Worm (Caenorhabditis elegans) whole organism, L4 larva: ENCODE results near the gene chst-1.

ENCODE experiments used
- F10B5.3 ChIP-seq: sonication (generic microtip); optimal IDR thresholded peaks from 2 replicates; lab custom pipeline; 2016; ENCODE audit warnings: mild to moderate bottlenecking, missing genetic modification characterization, missing compliant biosample characterization
- T20F7.1 ChIP-seq: fragments of 200-800 bp; sonication (Bioruptor generic); optimal IDR thresholded peaks from 2 replicates; lab custom pipeline; 2018; ENCODE audit warnings: mild to moderate bottlenecking, missing genetic modification characterization, missing compliant biosample characterization
- T26A8.4 ChIP-seq: fragments of 200-800 bp; sonication (Bioruptor generic); IDR thresholded peaks from 2 replicates; pipeline ENCODE4 v1.3.6; 2022; ENCODE audit warnings: missing genetic modification characterization, missing compliant biosample characterization
- Y48G9A.11 ChIP-seq: fragments of 200-800 bp; sonication (Bioruptor generic); IDR thresholded peaks from 2 replicates; pipeline ENCODE4 v1.3.6; 2022; ENCODE audit warnings: missing genetic modification reagents, missing genetic modification characterization, missing compliant biosample characterization
- ZK337.2 ChIP-seq: fragments of 200-800 bp; sonication (Bioruptor generic); IDR thresholded peaks from 2 replicates; pipeline ENCODE4 v1.3.6; 2022; ENCODE audit warnings: missing genetic modification reagents, missing genetic modification characterization, missing compliant biosample characterization
- dmd-6 ChIP-seq: fragments of 200-800 bp; sonication (Bioruptor generic); IDR thresholded peaks from 2 replicates; pipeline ENCODE4 v1.3.6; 2022; ENCODE audit warnings: missing genetic modification reagents, missing genetic modification characterization, missing compliant biosample characterization
- dpl-1 ChIP-seq: fragments of 150-350 bp; optimal IDR thresholded peaks from 2 replicates; lab custom pipeline; 2014; ENCODE audit warnings: missing biosample characterization, missing genetic modification reagents, missing genetic modification characterization
- duxl-1 ChIP-seq: sonication (generic microtip); optimal IDR thresholded peaks from 2 replicates; lab custom pipeline; 2016; ENCODE audit warnings: mild to moderate bottlenecking, missing genetic modification characterization, moderate library complexity, missing compliant biosample characterization; ENCODE audit not compliant: poor library complexity
- dve-1 ChIP-seq: sonication (generic microtip); optimal IDR thresholded peaks from 2 replicates; lab custom pipeline; 2017; ENCODE audit warnings: antibody characterized with exemption, mild to moderate bottlenecking, missing genetic modification characterization, missing compliant biosample characterization; ENCODE audit not compliant: insufficient read depth
- egl-43 ChIP-seq: fragments of 200-800 bp; sonication (Bioruptor generic); IDR thresholded peaks from 2 replicates; pipeline ENCODE4 v1.3.6; 2022; ENCODE audit warnings: missing genetic modification reagents, missing genetic modification characterization, missing compliant biosample characterization
- fkh-10 ChIP-seq: fragments of 150-350 bp; optimal IDR thresholded peaks from 2 replicates; lab custom pipeline; 2014; ENCODE audit warnings: missing biosample characterization, missing genetic modification reagents, missing genetic modification characterization
- fos-1 ChIP-seq: fragments of 150-350 bp; optimal IDR thresholded peaks from 2 replicates; lab custom pipeline; 2014; ENCODE audit warnings: missing biosample characterization, missing genetic modification characterization
- gei-8 ChIP-seq: fragments of 200-800 bp; sonication (Bioruptor generic); optimal IDR thresholded peaks from 2 replicates; lab custom pipeline; 2018; ENCODE audit warnings: mild to moderate bottlenecking, missing genetic modification characterization, missing compliant biosample characterization
- hif-1 ChIP-seq, 2 experiments: sonication (generic microtip); optimal IDR thresholded peaks; 2 replicates each; lab custom pipeline; 2016 to 2017; ENCODE audit warnings: missing compliant biosample characterization in 2 of 2, missing genetic modification characterization in 2 of 2, missing genetic modification reagents in 2 of 2, missing genotype in 2 of 2, mild to moderate bottlenecking in 1 of 2
- hlh-11 ChIP-seq: fragments of 200-800 bp; sonication (Bioruptor generic); optimal IDR thresholded peaks from 2 replicates; lab custom pipeline; 2018; ENCODE audit warnings: mild to moderate bottlenecking, missing genetic modification characterization, missing compliant biosample characterization
- hlh-30 ChIP-seq: sonication (generic microtip); optimal IDR thresholded peaks from 2 replicates; lab custom pipeline; 2017; ENCODE audit warnings: antibody characterized with exemption, mild to moderate bottlenecking, missing genetic modification characterization, missing compliant biosample characterization; ENCODE audit not compliant: insufficient read depth
- hmg-1.1 ChIP-seq: fragments of 200-800 bp; sonication (Bioruptor generic); IDR thresholded peaks from 2 replicates; pipeline ENCODE4 v1.3.6; 2022; ENCODE audit warnings: missing genetic modification reagents, missing genetic modification characterization, missing compliant biosample characterization
- lin-29 ChIP-seq: fragments of 200-800 bp; sonication (Bioruptor generic); IDR thresholded peaks from 2 replicates; pipeline ENCODE4 v1.3.6; 2022; ENCODE audit warnings: missing genetic modification reagents, missing genetic modification characterization, missing compliant biosample characterization
- lin-38 ChIP-seq: fragments of 200-800 bp; sonication (Bioruptor generic); IDR thresholded peaks from 2 replicates; pipeline ENCODE4 v1.3.6; 2022; ENCODE audit warnings: missing genetic modification reagents, missing genetic modification characterization, missing compliant biosample characterization
- lir-3 ChIP-seq: sonication (generic microtip); optimal IDR thresholded peaks from 2 replicates; lab custom pipeline; 2016; ENCODE audit warnings: mild to moderate bottlenecking, missing genetic modification characterization, missing compliant biosample characterization
- lsy-2 ChIP-seq, 2 experiments: fragments of 150-350 bp in 1 of 2; sonication (generic microtip) in 1 of 2; optimal IDR thresholded peaks; 2 replicates each; lab custom pipeline; 2014 to 2017; ENCODE audit warnings: missing biosample characterization in 2 of 2, missing genetic modification characterization in 2 of 2
- madf-9 ChIP-seq: fragments of 200-800 bp; sonication (Bioruptor generic); conservative IDR thresholded peaks from 2 replicates; pipeline ENCODE4 v1.3.6; 2022; ENCODE audit warnings: missing genetic modification reagents, missing genetic modification characterization, missing compliant biosample characterization
- mep-1 ChIP-seq: fragments of 150-350 bp; sonication (generic microtip); optimal IDR thresholded peaks from 3 replicates; lab custom pipeline; 2014; ENCODE audit warnings: missing biosample characterization, missing genetic modification characterization
- mes-2 ChIP-seq: sonication (generic microtip); optimal IDR thresholded peaks from 2 replicates; lab custom pipeline; 2016; ENCODE audit warnings: missing genotype, mild to moderate bottlenecking, missing genetic modification characterization, missing compliant biosample characterization; ENCODE audit not compliant: poor library complexity, severe bottlenecking
- nhr-102 ChIP-seq: sonication (generic microtip); optimal IDR thresholded peaks from 2 replicates; lab custom pipeline; 2016; ENCODE audit warnings: mild to moderate bottlenecking, missing genetic modification characterization, moderate library complexity, missing compliant biosample characterization
- nhr-11 ChIP-seq: fragments of 150-350 bp; optimal IDR thresholded peaks from 2 replicates; lab custom pipeline; 2014; ENCODE audit warnings: missing biosample characterization, missing genetic modification characterization
- nhr-25 ChIP-seq: sonication (generic microtip); optimal IDR thresholded peaks from 2 replicates; lab custom pipeline; 2017; ENCODE audit warnings: missing genetic modification characterization, mild to moderate bottlenecking, missing compliant biosample characterization, antibody characterized with exemption, moderate library complexity, borderline replicate concordance; ENCODE audit not compliant: insufficient read depth
- nhr-28 ChIP-seq: fragments of 150-350 bp; optimal IDR thresholded peaks from 2 replicates; lab custom pipeline; 2014; ENCODE audit warnings: missing biosample characterization, missing genetic modification characterization
- nhr-48 ChIP-seq: sonication (generic microtip); optimal IDR thresholded peaks from 2 replicates; lab custom pipeline; 2016; ENCODE audit warnings: mild to moderate bottlenecking, missing genetic modification characterization, missing compliant biosample characterization
- nhr-6 ChIP-seq: fragments of 150-350 bp; optimal IDR thresholded peaks from 2 replicates; lab custom pipeline; 2014; ENCODE audit warnings: missing biosample characterization, missing genetic modification characterization
- nhr-76 ChIP-seq: fragments of 150-350 bp; optimal IDR thresholded peaks from 2 replicates; lab custom pipeline; 2014; ENCODE audit warnings: missing biosample characterization, missing genetic modification characterization
- nhr-77 ChIP-seq: fragments of 150-350 bp; optimal IDR thresholded peaks from 2 replicates; lab custom pipeline; 2014; ENCODE audit warnings: missing biosample characterization, missing genetic modification characterization
- pha-4 ChIP-seq, 2 experiments: fragments of 150-350 bp in 1 of 2; fragments of 200-800 bp in 1 of 2; sonication (Bioruptor generic) in 1 of 2; IDR thresholded peaks in 1 of 2; optimal IDR thresholded peaks in 1 of 2; 2 replicates each; pipeline versions ENCODE4 v1.3.6 to Lab custom; 2014 to 2022; ENCODE audit warnings: missing genetic modification characterization in 2 of 2, missing genetic modification reagents in 2 of 2, missing biosample characterization in 1 of 2, missing compliant biosample characterization in 1 of 2
- rbr-2 ChIP-seq: sonication (generic microtip); optimal IDR thresholded peaks from 2 replicates; lab custom pipeline; 2016; ENCODE audit warnings: missing genotype, missing genetic modification characterization, missing compliant biosample characterization
- snpc-4 ChIP-seq: fragments of 150-350 bp; optimal IDR thresholded peaks from 2 replicates; lab custom pipeline; 2014; ENCODE audit warnings: missing biosample characterization, missing genetic modification characterization
- spr-1 ChIP-seq: sonication (generic microtip); optimal IDR thresholded peaks from 2 replicates; lab custom pipeline; 2016; ENCODE audit warnings: mild to moderate bottlenecking, missing genetic modification characterization, missing compliant biosample characterization
- tag-97 ChIP-seq: fragments of 200-800 bp; sonication (Bioruptor generic); IDR thresholded peaks from 2 replicates; pipeline ENCODE4 v1.3.6; 2022; ENCODE audit warnings: missing genetic modification characterization, missing compliant biosample characterization
- unc-62 ChIP-seq, 3 experiments: fragments of 150-350 bp in 1 of 3; sonication (generic microtip); optimal IDR thresholded peaks in 2 of 3; peaks in 1 of 3; 1 replicate in 1 of 3; 2 replicates in 2 of 3; lab custom pipeline; 2014 to 2017; ENCODE audit warnings: missing biosample characterization in 3 of 3, missing genetic modification characterization in 3 of 3, missing genetic modification reagents in 3 of 3, missing genotype in 1 of 3
- zag-1 ChIP-seq: fragments of 150-350 bp; optimal IDR thresholded peaks from 2 replicates; lab custom pipeline; 2014; ENCODE audit warnings: missing biosample characterization, missing genetic modification characterization
- zfp-3 ChIP-seq: fragments of 200-800 bp; sonication (Bioruptor generic); conservative IDR thresholded peaks from 2 replicates; pipeline ENCODE4 v1.3.6; 2022; ENCODE audit warnings: missing genetic modification reagents, missing genetic modification characterization, missing compliant biosample characterization
- ztf-11 ChIP-seq: fragments of 150-350 bp; optimal IDR thresholded peaks from 2 replicates; lab custom pipeline; 2014; ENCODE audit warnings: missing biosample characterization, missing genetic modification characterization
- ztf-7 ChIP-seq: fragments of 150-350 bp; optimal IDR thresholded peaks from 2 replicates; lab custom pipeline; 2014; ENCODE audit warnings: missing biosample characterization, missing genetic modification characterization

chst-1 gene

DNA sequence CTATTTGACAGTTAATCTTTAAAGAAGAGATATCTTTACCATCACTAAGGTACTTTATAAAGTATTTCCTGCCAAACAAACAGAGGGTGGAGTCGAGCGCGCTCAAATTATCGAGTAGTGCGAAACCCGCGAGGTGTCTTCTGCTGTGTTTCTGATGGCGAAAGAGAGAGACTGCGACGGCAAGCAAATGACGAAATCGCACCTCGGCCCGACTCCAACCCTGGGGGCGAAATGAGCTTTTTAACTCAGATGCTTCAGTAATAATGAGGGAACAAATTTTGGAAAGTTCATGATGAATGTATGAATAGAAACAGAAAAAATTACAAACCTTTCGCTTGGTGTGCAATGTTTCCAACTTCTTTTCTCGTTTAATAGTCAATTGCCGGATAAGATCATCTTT is 15.2 kb downstream of the chst-1 start (continued):
- TF ChIP-seq hlh-11 (peak; percentile 56), zfp-3 (GFP tag; lab: Robert Waterston, UW) (no peak), Y48G9A.11 (GFP tag; lab: Robert Waterston, UW) (peak; percentile 40; the same call in 1 of the 2 replicates), unc-62 (GFP tag; optimal IDR thresholded peaks at IDR 0.05 in 1 of 2; lab: Kevin White, UChicago) (peak in 1 of 2 experiments; percentile 19), unc-62 (tag; optimal IDR thresholded peaks at IDR 0.05; lab: Kevin White, UChicago) (no peak), T26A8.4 (peak; percentile 62), duxl-1 (tag; lab: Kevin White, UChicago) (peak; percentile 62), zag-1 (tag; lab: Kevin White, UChicago) (no peak)

ce11 chrII:8086803-8087202 is 20.0 kb downstream of the chst-1 start, which contains the start of gene K02C4.3:
K02C4.3 (minus strand) TSS chrII:8086853.
- TF ChIP-seq nhr-102 (tag; lab: Kevin White, UChicago) (no peak), lin-38 (GFP tag; lab: Robert Waterston, UW) (peak; percentile 75), mep-1 (tag; lab: Kevin White, UChicago) (peak; percentile 70), hlh-11 (peak; percentile 46), lir-3 (tag; lab: Kevin White, UChicago) (no peak), hmg-1.1 (0 out of 2 replicates have a peak, but pooled peaks have one; percentile 13), dpl-1 (GFP tag; lab: Kevin White, UChicago) (peak; percentile 93), fos-1 (no peak), nhr-11 (peak; percentile 0), egl-43 (GFP tag; lab: Robert Waterston, UW) (no peak), pha-4 (GFP tag; IDR thresholded peaks at IDR 0.05; lab: Robert Waterston, UW) (no peak), pha-4 (tag; optimal IDR thresholded peaks at IDR 0.05; lab: Kevin White, UChicago) (peak; percentile 14), dmd-6 (GFP tag; lab: Robert Waterston, UW) (peak; percentile 42; the same call in 1 of the 2 replicates), hif-1 (tag; optimal IDR thresholded peaks at IDR 0.05; lab: Kevin White, UChicago) (no peak), nhr-48 (peak; percentile 23), lsy-2 (tag; optimal IDR thresholded peaks at IDR 0.05; lab: Kevin White, UChicago) (peak in 1 of 2 experiments; percentile 86), spr-1 (peak; percentile 42), hlh-30 (tag; lab: Kevin White, UChicago) (peak; percentile 42), rbr-2 (peak; percentile 40), nhr-25 (tag; lab: Kevin White, UChicago) (no peak), dve-1 (tag; lab: Kevin White, UChicago) (peak; percentile 72), ZK337.2 (GFP tag; lab: Robert Waterston, UW) (no peak), lin-29 (no peak), ztf-7 (peak; percentile 10), nhr-77 (tag; lab: Kevin White, UChicago) (peak; percentile 45), madf-9 (GFP tag; lab: Robert Waterston, UW) (no peak), gei-8 (GFP tag; lab: Kevin White, UChicago) (no peak), nhr-76 (tag; lab: Kevin White, UChicago) (no peak), snpc-4 (tag; lab: Kevin White, UChicago) (peak; percentile 37), nhr-28 (peak; percentile 27), ztf-11 (tag; lab: Kevin White, UChicago) (no peak), tag-97 (GFP tag; lab: Robert Waterston, UW) (no peak), fkh-10 (GFP tag; lab: Kevin White, UChicago) (peak; percentile 2), duxl-1 (tag; lab: Kevin White, UChicago) (peak; percentile 54), F10B5.3 (tag; lab: Kevin White, UChicago) (no peak), T20F7.1 (GFP tag; lab: Kevin White, UChicago) (peak; percentile 77), mes-2 (tag; lab: Kevin White, UChicago) (peak; percentile 81), nhr-6 (peak; percentile 51)
